Worm (Caenorhabditis elegans) whole organism, young adult: ENCODE results near the gene mett-10.

Experiments
- D2030.7 ChIP-seq: fragments of 200-800 bp; sonication (Bioruptor generic); IDR thresholded peaks from 2 replicates; pipeline ENCODE4 v1.3.6; 2022; ENCODE audit warnings: missing genetic modification reagents, missing genetic modification characterization, missing compliant biosample characterization
- F22D6.2 ChIP-seq: sonication (generic microtip); optimal IDR thresholded peaks from 2 replicates; lab custom pipeline; 2016; ENCODE audit warnings: mild to moderate bottlenecking, missing genetic modification characterization, missing compliant biosample characterization
- F33H1.4 ChIP-seq: fragments of 200-800 bp; sonication (Bioruptor generic); IDR thresholded peaks from 2 replicates; pipeline ENCODE4 v1.3.6; 2022; ENCODE audit warnings: missing genetic modification reagents, missing genetic modification characterization, missing compliant biosample characterization
- F55B11.4 ChIP-seq: sonication (generic microtip); optimal IDR thresholded peaks from 2 replicates; lab custom pipeline; 2016; ENCODE audit warnings: missing compliant biosample characterization, missing genetic modification characterization, borderline replicate concordance; ENCODE audit not compliant: insufficient read depth
- T26A5.8 ChIP-seq: sonication (generic microtip); optimal IDR thresholded peaks from 2 replicates; lab custom pipeline; 2016; ENCODE audit warnings: missing genetic modification characterization, missing compliant biosample characterization
- Y67H2A.10 ChIP-seq: fragments of 200-800 bp; sonication (Bioruptor generic); conservative IDR thresholded peaks from 2 replicates; pipeline ENCODE4 v1.3.6; 2022; ENCODE audit warnings: missing genetic modification reagents, missing genetic modification characterization, missing compliant biosample characterization
- akir-1 ChIP-seq: fragments of 200-800 bp; sonication (Bioruptor generic); optimal IDR thresholded peaks from 2 replicates; lab custom pipeline; 2018; ENCODE audit warnings: mild to moderate bottlenecking, missing genetic modification characterization, moderate library complexity, missing compliant biosample characterization
- aptf-2 ChIP-seq: fragments of 200-800 bp; sonication (Bioruptor generic); conservative IDR thresholded peaks from 2 replicates; pipeline ENCODE4 v1.3.6; 2022; ENCODE audit warnings: missing genetic modification reagents, missing genetic modification characterization, missing compliant biosample characterization
- aptf-3 ChIP-seq: fragments of 200-800 bp; sonication (Bioruptor generic); IDR thresholded peaks from 2 replicates; pipeline ENCODE4 v1.3.6; 2022; ENCODE audit warnings: missing genetic modification characterization, missing compliant biosample characterization
- athp-1 ChIP-seq: sonication (generic microtip); optimal IDR thresholded peaks from 2 replicates; lab custom pipeline; 2017; ENCODE audit warnings: mild to moderate bottlenecking, missing genetic modification characterization, missing compliant biosample characterization
- attf-3 ChIP-seq: fragments of 200-800 bp; sonication (Bioruptor generic); conservative IDR thresholded peaks from 2 replicates; pipeline ENCODE4 v1.3.6; 2022; ENCODE audit warnings: missing genetic modification reagents, missing genetic modification characterization, missing compliant biosample characterization
- cebp-1 ChIP-seq, 2 experiments: fragments of 200-800 bp in 1 of 2; sonication (Bioruptor generic) in 1 of 2; sonication (generic microtip) in 1 of 2; IDR thresholded peaks in 1 of 2; optimal IDR thresholded peaks in 1 of 2; 2 replicates each; pipeline versions ENCODE4 v1.3.6 to Lab custom; 2017 to 2022; ENCODE audit warnings: missing compliant biosample characterization in 2 of 2, missing genetic modification characterization in 2 of 2, mild to moderate bottlenecking in 1 of 2, missing genetic modification reagents in 1 of 2, moderate library complexity in 1 of 2
- cebp-2 ChIP-seq: fragments of 200-800 bp; sonication (Bioruptor generic); IDR thresholded peaks from 2 replicates; pipeline ENCODE4 v1.3.6; 2022; ENCODE audit warnings: missing genetic modification characterization, missing compliant biosample characterization
- ceh-91 ChIP-seq: fragments of 200-800 bp; sonication (Bioruptor generic); IDR thresholded peaks from 2 replicates; pipeline ENCODE4 v1.3.6; 2022; ENCODE audit warnings: missing genetic modification reagents, missing genetic modification characterization, missing compliant biosample characterization
- ets-4 ChIP-seq: fragments of 200-800 bp; sonication (Bioruptor generic); optimal IDR thresholded peaks from 2 replicates; lab custom pipeline; 2018; ENCODE audit warnings: mild to moderate bottlenecking, missing genetic modification characterization, missing compliant biosample characterization
- hmg-1.2 ChIP-seq: fragments of 200-800 bp; sonication (Bioruptor generic); IDR thresholded peaks from 2 replicates; pipeline ENCODE4 v1.3.6; 2022; ENCODE audit warnings: missing genetic modification reagents, missing genetic modification characterization, missing compliant biosample characterization
- let-607 ChIP-seq, 2 experiments: fragments of 200-800 bp in 1 of 2; sonication (Bioruptor generic) in 1 of 2; sonication (generic microtip) in 1 of 2; optimal IDR thresholded peaks; 2 replicates each; lab custom pipeline; 2016 to 2018; ENCODE audit warnings: mild to moderate bottlenecking in 2 of 2, missing compliant biosample characterization in 2 of 2, missing genetic modification characterization in 2 of 2, moderate library complexity in 2 of 2, missing genotype in 1 of 2
- lin-35 ChIP-seq, 3 experiments: fragments of 150-350 bp in 2 of 3; sonication (generic microtip) in 1 of 3; optimal IDR thresholded peaks; 2 replicates each; lab custom pipeline; 2014 to 2018; ENCODE audit warnings: missing biosample characterization in 3 of 3, missing genetic modification characterization in 3 of 3, missing genetic modification reagents in 3 of 3
- lin-54 ChIP-seq: fragments of 200-800 bp; sonication (Bioruptor generic); optimal IDR thresholded peaks from 2 replicates; lab custom pipeline; 2018; ENCODE audit warnings: mild to moderate bottlenecking, missing genetic modification characterization, missing compliant biosample characterization
- lsl-1 ChIP-seq: fragments of 200-800 bp; sonication (Bioruptor generic); optimal IDR thresholded peaks from 2 replicates; lab custom pipeline; 2018; ENCODE audit warnings: mild to moderate bottlenecking, missing genetic modification characterization, moderate library complexity, missing compliant biosample characterization
- lsy-27 ChIP-seq: sonication (generic microtip); optimal IDR thresholded peaks from 2 replicates; lab custom pipeline; 2017; ENCODE audit warnings: missing genetic modification characterization, mild to moderate bottlenecking, missing compliant biosample characterization, antibody characterized with exemption, missing genotype, borderline replicate concordance; ENCODE audit not compliant: insufficient read depth
- madf-3 ChIP-seq: fragments of 200-800 bp; sonication (Bioruptor generic); IDR thresholded peaks from 2 replicates; pipeline ENCODE4 v1.3.6; 2022; ENCODE audit warnings: missing genetic modification reagents, missing genetic modification characterization, missing compliant biosample characterization
- madf-6 ChIP-seq: fragments of 200-800 bp; sonication (Bioruptor generic); IDR thresholded peaks from 2 replicates; pipeline ENCODE4 v1.3.6; 2022; ENCODE audit warnings: missing genetic modification reagents, missing genetic modification characterization, missing compliant biosample characterization
- madf-8 ChIP-seq: fragments of 200-800 bp; sonication (Bioruptor generic); conservative IDR thresholded peaks from 2 replicates; pipeline ENCODE4 v1.3.6; 2022; ENCODE audit warnings: missing genetic modification reagents, missing genetic modification characterization, missing compliant biosample characterization
- nfya-1 ChIP-seq: sonication (generic microtip); optimal IDR thresholded peaks from 2 replicates; lab custom pipeline; 2017; ENCODE audit warnings: antibody characterized with exemption, missing compliant biosample characterization, missing genetic modification characterization, borderline replicate concordance; ENCODE audit not compliant: insufficient read depth
- nfya-2 ChIP-seq: fragments of 200-800 bp; sonication (Bioruptor generic); IDR thresholded peaks from 2 replicates; pipeline ENCODE4 v1.3.6; 2022; ENCODE audit warnings: missing genetic modification reagents, missing genetic modification characterization, missing compliant biosample characterization
- nhr-80 ChIP-seq: sonication (generic microtip); optimal IDR thresholded peaks from 2 replicates; lab custom pipeline; 2016; ENCODE audit warnings: missing genetic modification characterization, missing compliant biosample characterization
- rpc-1 ChIP-seq, 2 experiments: fragments of 150-350 bp in 1 of 2; sonication (generic microtip) in 1 of 2; optimal IDR thresholded peaks; 2 replicates each; lab custom pipeline; 2014 to 2018; ENCODE audit warnings: missing biosample characterization in 1 of 2, missing genetic modification characterization in 1 of 2, missing genetic modification reagents in 1 of 2, missing genotype in 1 of 2
- snpc-1.1 ChIP-seq: sonication (generic microtip); optimal IDR thresholded peaks from 2 replicates; lab custom pipeline; 2017; ENCODE audit warnings: missing genetic modification characterization, mild to moderate bottlenecking, missing compliant biosample characterization, antibody characterized with exemption, moderate library complexity, missing genotype, missing genetic modification reagents; ENCODE audit not compliant: insufficient read depth
- snpc-3.4 ChIP-seq: sonication (generic microtip); optimal IDR thresholded peaks from 2 replicates; lab custom pipeline; 2017; ENCODE audit warnings: missing genetic modification characterization, mild to moderate bottlenecking, missing compliant biosample characterization, antibody characterized with exemption, moderate library complexity, missing genotype, missing genetic modification reagents
- xnd-1 ChIP-seq: sonication (generic microtip); optimal IDR thresholded peaks from 2 replicates; lab custom pipeline; 2016; ENCODE audit warnings: missing genotype, missing genetic modification reagents, missing genetic modification characterization, missing compliant biosample characterization
- zim-3 ChIP-seq: sonication (generic microtip); optimal IDR thresholded peaks from 2 replicates; lab custom pipeline; 2017; ENCODE audit warnings: mild to moderate bottlenecking, missing genetic modification characterization, moderate library complexity, missing compliant biosample characterization
- ztf-18 ChIP-seq: sonication (generic microtip); optimal IDR thresholded peaks from 2 replicates; lab custom pipeline; 2016; ENCODE audit warnings: missing genotype, mild to moderate bottlenecking, missing genetic modification characterization, missing compliant biosample characterization
- ztf-26 ChIP-seq: sonication (generic microtip); optimal IDR thresholded peaks from 2 replicates; lab custom pipeline; 2017; ENCODE audit warnings: missing genetic modification characterization, missing compliant biosample characterization
- ztf-6 ChIP-seq: fragments of 200-800 bp; sonication (Bioruptor generic); IDR thresholded peaks from 2 replicates; pipeline ENCODE4 v1.3.6; 2022; ENCODE audit warnings: missing genetic modification reagents, missing genetic modification characterization, missing compliant biosample characterization

The mett-10 gene

DNA sequence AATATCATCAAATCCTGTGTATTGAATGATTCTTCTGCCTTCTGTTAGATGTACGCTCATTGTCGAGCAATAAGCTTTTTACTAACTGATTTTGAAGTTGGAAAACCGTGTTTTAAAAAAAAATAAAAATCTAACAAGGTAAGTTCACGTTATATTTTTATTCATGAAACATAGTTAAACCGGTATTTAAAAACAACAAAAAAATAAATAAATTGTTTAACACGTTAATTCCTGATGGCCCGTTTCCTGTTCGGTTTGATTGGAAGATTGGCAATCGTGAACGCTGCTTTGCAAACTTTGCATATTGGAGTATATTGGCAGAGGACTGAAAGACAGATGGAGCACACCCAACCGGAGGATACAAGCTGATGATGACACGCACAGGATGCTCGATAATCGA lies 4.0 kb downstream of the mett-10 start, which contains the start of gene ZK1128.3:
ZK1128.3 (minus strand) TSS at position 101 of the 400 bp plus-strand sequence.
- TF ChIP-seq ets-4 = no peak
- no peak for TF ChIP-seq ztf-26
- TF ChIP-seq cebp-2 (GFP tag; lab: Robert Waterston, UW) = no peak
- no peak for TF ChIP-seq nfya-2 (GFP tag; lab: Robert Waterston, UW)
- no peak for TF ChIP-seq F55B11.4 (tag; lab: Kevin White, UChicago)
- TF ChIP-seq let-607 (tag; optimal IDR thresholded peaks at IDR 0.05; lab: Kevin White, UChicago) = no peak
- no peak for TF ChIP-seq Y67H2A.10 (GFP tag; lab: Robert Waterston, UW)
- no peak for TF ChIP-seq D2030.7
- TF ChIP-seq aptf-3 (GFP tag; lab: Robert Waterston, UW) = no peak
- no peak for TF ChIP-seq attf-3
- TF ChIP-seq lin-35 (GFP tag; optimal IDR thresholded peaks at IDR 0.05; lab: Kevin White, UChicago) = no peak
- TF ChIP-seq ztf-18 (tag; lab: Kevin White, UChicago) = no peak
- no peak for TF ChIP-seq ztf-6 (GFP tag; lab: Robert Waterston, UW)
- TF ChIP-seq snpc-1.1 (tag; lab: Kevin White, UChicago) = no peak
- TF ChIP-seq nhr-80 (tag; lab: Kevin White, UChicago) = no peak
- TF ChIP-seq zim-3 (tag; lab: Kevin White, UChicago) = no peak
- no peak for TF ChIP-seq hmg-1.2 (GFP tag; lab: Robert Waterston, UW)
- TF ChIP-seq nfya-1 (tag; lab: Kevin White, UChicago) = no peak
- no peak for TF ChIP-seq lsy-27 (tag; lab: Kevin White, UChicago)
- TF ChIP-seq rpc-1 (optimal IDR thresholded peaks at IDR 0.05; lab: Kevin White, UChicago) = no peak
- no peak for TF ChIP-seq rpc-1 (tag; optimal IDR thresholded peaks at IDR 0.05; lab: Kevin White, UChicago)

DNA sequence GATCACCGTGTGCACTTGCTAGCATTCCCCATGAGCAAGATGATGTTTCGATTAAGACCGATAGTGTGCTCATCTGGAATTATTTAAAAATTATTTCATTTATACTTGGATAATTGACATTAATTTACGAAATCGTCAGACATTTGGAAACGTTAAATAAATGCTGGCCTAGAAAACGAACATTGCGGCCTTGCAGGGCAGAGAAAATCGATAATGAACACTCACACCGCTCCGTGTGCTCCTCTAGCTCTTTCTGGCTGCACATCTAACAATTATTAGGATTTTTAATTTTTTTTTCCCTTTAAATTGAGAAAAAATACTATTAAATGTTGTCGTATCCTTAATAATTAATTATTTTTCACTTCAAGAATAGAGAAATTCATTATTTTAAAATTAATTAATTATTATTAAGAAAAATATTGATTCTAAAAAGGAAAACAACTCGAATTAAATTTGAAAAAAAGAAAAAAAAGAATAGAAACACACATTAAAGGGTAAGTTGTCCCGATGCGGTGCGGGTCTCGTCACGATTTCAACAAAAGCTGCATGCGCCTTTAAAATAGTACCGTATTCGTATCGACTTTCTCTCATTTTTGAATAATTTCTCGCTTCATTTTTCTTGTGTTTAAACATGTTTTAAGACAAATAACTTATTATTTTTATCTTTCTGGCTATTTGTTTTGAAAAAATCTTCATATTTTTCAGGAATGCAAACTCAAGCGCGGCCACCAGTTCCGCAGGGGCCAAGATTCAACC lies 5.4 kb downstream of the mett-10 start, which contains the start of the genes gtf-2H3 and ham-3:
gtf-2H3 (minus strand) TSS at position 73 of the 756 bp plus-strand sequence.
ham-3 (plus strand) TSS at position 706 of the 756 bp plus-strand sequence.
- TF ChIP-seq F22D6.2 (no peak), xnd-1 (tag; lab: Kevin White, UChicago) (peak; percentile 68), akir-1 (GFP tag; lab: Kevin White, UChicago) (no peak), snpc-3.4 (peak; percentile 38), F33H1.4 (peak; percentile 90), ceh-91 (GFP tag; lab: Robert Waterston, UW) (peak; percentile 50; the same call in 1 of the 2 replicates), lsl-1 (peak; percentile 85), madf-3 (no peak), madf-6 (GFP tag; lab: Robert Waterston, UW) (peak; percentile 87), lin-54 (GFP tag; lab: Kevin White, UChicago) (peak; percentile 15), aptf-2 (GFP tag; lab: Robert Waterston, UW) (no peak), D2030.7 (peak; percentile 61), athp-1 (no peak), T26A5.8 (tag; lab: Kevin White, UChicago) (no peak), cebp-1 (GFP tag; IDR thresholded peaks at IDR 0.05; lab: Robert Waterston, UW) (no peak), cebp-1 (tag; optimal IDR thresholded peaks at IDR 0.05; lab: Kevin White, UChicago) (peak; percentile 13), madf-8 (GFP tag; lab: Robert Waterston, UW) (peak; percentile 33; the same call in 1 of the 2 replicates)
